Worm (Caenorhabditis elegans) whole organism, young adult: ENCODE data around the gene C39D10.1.

Experiments
- F33H1.4 ChIP-seq: fragments of 200-800 bp; sonication (Bioruptor generic); IDR thresholded peaks from 2 replicates; pipeline ENCODE4 v1.3.6; 2022; ENCODE audit warnings: missing genetic modification reagents, missing genetic modification characterization, missing compliant biosample characterization
- ccch-3 ChIP-seq: fragments of 200-800 bp; sonication (Bioruptor generic); optimal IDR thresholded peaks from 2 replicates; lab custom pipeline; 2018; ENCODE audit warnings: mild to moderate bottlenecking, missing genetic modification characterization, missing compliant biosample characterization
- cebp-2 ChIP-seq: fragments of 200-800 bp; sonication (Bioruptor generic); IDR thresholded peaks from 2 replicates; pipeline ENCODE4 v1.3.6; 2022; ENCODE audit warnings: missing genetic modification characterization, missing compliant biosample characterization
- ceh-40 ChIP-seq: fragments of 200-800 bp; sonication (Bioruptor generic); IDR thresholded peaks from 2 replicates; pipeline ENCODE4 v1.3.6; 2022; ENCODE audit warnings: missing genetic modification characterization, missing compliant biosample characterization
- ets-4 ChIP-seq: fragments of 200-800 bp; sonication (Bioruptor generic); optimal IDR thresholded peaks from 2 replicates; lab custom pipeline; 2018; ENCODE audit warnings: mild to moderate bottlenecking, missing genetic modification characterization, missing compliant biosample characterization
- hmg-20 ChIP-seq: fragments of 200-800 bp; sonication (Bioruptor generic); IDR thresholded peaks from 2 replicates; pipeline ENCODE4 v1.3.6; 2022; ENCODE audit warnings: missing genetic modification reagents, missing genetic modification characterization, missing compliant biosample characterization
- lin-35 ChIP-seq, 3 experiments: fragments of 150-350 bp in 2 of 3; sonication (generic microtip) in 1 of 3; optimal IDR thresholded peaks; 2 replicates each; lab custom pipeline; 2014 to 2018; ENCODE audit warnings: missing biosample characterization in 3 of 3, missing genetic modification characterization in 3 of 3, missing genetic modification reagents in 3 of 3
- nfya-2 ChIP-seq: fragments of 200-800 bp; sonication (Bioruptor generic); IDR thresholded peaks from 2 replicates; pipeline ENCODE4 v1.3.6; 2022; ENCODE audit warnings: missing genetic modification reagents, missing genetic modification characterization, missing compliant biosample characterization
- snpc-4 ChIP-seq, 5 experiments: fragments of 150-350 bp in 1 of 5; sonication (generic microtip) in 4 of 5; optimal IDR thresholded peaks; 2 replicates each; lab custom pipeline; 2014 to 2018; ENCODE audit warnings: missing genetic modification characterization in 5 of 5, missing biosample characterization in 3 of 5, antibody characterized with exemption in 2 of 5, mild to moderate bottlenecking in 2 of 5, missing compliant biosample characterization in 2 of 5, missing genotype in 2 of 5, moderate library complexity in 2 of 5, missing genetic modification reagents in 1 of 5
- unc-130 ChIP-seq: sonication (generic microtip); optimal IDR thresholded peaks from 2 replicates; lab custom pipeline; 2016; ENCODE audit warnings: missing genetic modification reagents, missing genetic modification characterization, missing compliant biosample characterization
- ztf-26 ChIP-seq: sonication (generic microtip); optimal IDR thresholded peaks from 2 replicates; lab custom pipeline; 2017; ENCODE audit warnings: missing genetic modification characterization, missing compliant biosample characterization

DNA sequence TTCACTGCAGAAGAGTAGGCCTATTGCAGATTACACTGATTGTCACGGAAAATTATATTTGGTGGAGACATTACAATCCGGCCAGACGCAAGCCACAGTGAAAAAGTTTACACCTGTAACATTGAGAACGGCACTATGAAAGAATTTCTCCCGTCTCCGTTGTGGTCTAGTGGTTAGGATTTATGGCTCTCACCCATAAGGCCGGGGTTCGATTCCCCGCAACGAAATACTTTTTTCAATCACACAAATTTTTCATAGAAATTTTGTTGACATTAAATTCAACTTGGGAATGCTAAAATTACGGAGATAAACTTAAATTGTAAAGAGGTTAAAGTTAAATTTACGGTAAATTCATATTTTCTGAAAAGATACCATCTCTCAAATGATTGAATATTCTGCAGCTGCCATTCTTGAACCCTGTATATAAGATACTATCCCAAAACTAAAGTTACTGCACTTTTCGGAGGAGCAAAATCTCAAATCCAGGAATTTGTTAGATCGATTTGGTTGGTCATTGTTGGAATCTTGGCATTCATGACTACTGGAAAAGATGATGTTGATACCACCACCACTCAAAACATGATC, at the start of gene C39D10.1:
- TF ChIP-seq ets-4 (GFP tag; lab: Kevin White, UChicago), result no peak
- no peak for TF ChIP-seq unc-130 (GFP tag; lab: Kevin White, UChicago)
- no peak for TF ChIP-seq hmg-20 (GFP tag; lab: Robert Waterston, UW)
- no peak for TF ChIP-seq ccch-3 (GFP tag; lab: Kevin White, UChicago)
- no peak for TF ChIP-seq lin-35 (GFP tag; optimal IDR thresholded peaks at IDR 0.05; lab: Kevin White, UChicago)
- TF ChIP-seq cebp-2 (GFP tag; lab: Robert Waterston, UW), result no peak
- TF ChIP-seq F33H1.4 (GFP tag; lab: Robert Waterston, UW), result no peak
- peak; percentile 75 for TF ChIP-seq snpc-4 (GFP tag; optimal IDR thresholded peaks at IDR 0.05; lab: Kevin White, UChicago)
- peak in 1 of 4 experiments; percentile 67 for TF ChIP-seq snpc-4 (tag; optimal IDR thresholded peaks at IDR 0.05; lab: Kevin White, UChicago)
- TF ChIP-seq ztf-26, result no peak
- TF ChIP-seq nfya-2 (GFP tag; lab: Robert Waterston, UW), result no peak
- 0 out of 2 replicates have a peak, but pooled peaks have one; percentile 47 for TF ChIP-seq ceh-40
